Worm (Caenorhabditis elegans) whole organism, late embryonic: ENCODE results near the gene rbm-22.

ENCODE experiments used
- C08G9.2 ChIP-seq: sonication (generic microtip); optimal IDR thresholded peaks from 2 replicates; lab custom pipeline; 2016; ENCODE audit warnings: mild to moderate bottlenecking, missing genetic modification characterization, moderate library complexity, missing compliant biosample characterization
- C38D4.7 ChIP-seq: fragments of 200-800 bp; sonication (Bioruptor generic); optimal IDR thresholded peaks from 2 replicates; lab custom pipeline; 2018; ENCODE audit warnings: mild to moderate bottlenecking, missing genetic modification characterization, moderate library complexity, missing compliant biosample characterization
- F13H6.1 ChIP-seq: sonication (generic microtip); optimal IDR thresholded peaks from 2 replicates; lab custom pipeline; 2016; ENCODE audit warnings: missing genetic modification characterization, missing compliant biosample characterization
- K09A11.1 ChIP-seq: sonication (generic microtip); optimal IDR thresholded peaks from 2 replicates; lab custom pipeline; 2017; ENCODE audit warnings: antibody characterized with exemption, mild to moderate bottlenecking, missing genetic modification characterization, missing compliant biosample characterization; ENCODE audit not compliant: insufficient read depth
- T23F11.4 ChIP-seq: fragments of 200-800 bp; sonication (Bioruptor generic); optimal IDR thresholded peaks from 2 replicates; lab custom pipeline; 2018; ENCODE audit warnings: mild to moderate bottlenecking, missing genetic modification characterization, missing compliant biosample characterization
- Y22D7AL.16 ChIP-seq: sonication (generic microtip); optimal IDR thresholded peaks from 2 replicates; lab custom pipeline; 2016; ENCODE audit warnings: missing genetic modification characterization, missing compliant biosample characterization
- ahr-1 ChIP-seq: sonication (generic microtip); optimal IDR thresholded peaks from 2 replicates; lab custom pipeline; 2016; ENCODE audit warnings: missing genetic modification characterization, missing compliant biosample characterization
- ama-1 ChIP-seq: fragments of 150-350 bp; optimal IDR thresholded peaks from 2 replicates; lab custom pipeline; 2014
- ceh-19 ChIP-seq: fragments of 200-800 bp; sonication (Bioruptor generic); optimal IDR thresholded peaks from 2 replicates; lab custom pipeline; 2018; ENCODE audit warnings: mild to moderate bottlenecking, missing genetic modification characterization, missing compliant biosample characterization
- ceh-2 ChIP-seq: sonication (generic microtip); optimal IDR thresholded peaks from 2 replicates; lab custom pipeline; 2016; ENCODE audit warnings: missing genotype, missing genetic modification characterization, missing compliant biosample characterization
- ceh-22 ChIP-seq: sonication (generic microtip); optimal IDR thresholded peaks from 2 replicates; lab custom pipeline; 2017; ENCODE audit warnings: missing biosample characterization, missing genetic modification characterization
- ceh-24 ChIP-seq: sonication (generic microtip); optimal IDR thresholded peaks from 2 replicates; lab custom pipeline; 2016; ENCODE audit warnings: mild to moderate bottlenecking, missing genetic modification characterization, missing compliant biosample characterization
- ceh-30 ChIP-seq: fragments of 150-350 bp; optimal IDR thresholded peaks from 2 replicates; lab custom pipeline; 2014; ENCODE audit warnings: missing biosample characterization, missing genetic modification characterization
- ceh-31 ChIP-seq: sonication (generic microtip); optimal IDR thresholded peaks from 2 replicates; lab custom pipeline; 2016; ENCODE audit warnings: missing genetic modification characterization, missing compliant biosample characterization
- ceh-34 ChIP-seq: sonication (generic microtip); optimal IDR thresholded peaks from 2 replicates; lab custom pipeline; 2016; ENCODE audit warnings: mild to moderate bottlenecking, missing genetic modification characterization, missing compliant biosample characterization
- ceh-48 ChIP-seq: sonication (generic microtip); optimal IDR thresholded peaks from 2 replicates; lab custom pipeline; 2016; ENCODE audit warnings: missing genetic modification characterization, inconsistent platforms, missing compliant biosample characterization
- ceh-6 ChIP-seq: fragments of 200-800 bp; sonication (Bioruptor generic); optimal IDR thresholded peaks from 2 replicates; lab custom pipeline; 2018; ENCODE audit warnings: mild to moderate bottlenecking, missing genetic modification characterization, missing compliant biosample characterization
- ceh-9 ChIP-seq: sonication (generic microtip); optimal IDR thresholded peaks from 2 replicates; lab custom pipeline; 2016; ENCODE audit warnings: mild to moderate bottlenecking, missing genetic modification characterization, inconsistent platforms, missing compliant biosample characterization
- che-1 ChIP-seq: sonication (generic microtip); optimal IDR thresholded peaks from 2 replicates; lab custom pipeline; 2016; ENCODE audit warnings: mild to moderate bottlenecking, missing genetic modification characterization, missing compliant biosample characterization
- dmd-4 ChIP-seq: sonication (generic microtip); optimal IDR thresholded peaks from 2 replicates; lab custom pipeline; 2016; ENCODE audit warnings: borderline replicate concordance, missing genetic modification characterization, missing compliant biosample characterization
- fax-1 ChIP-seq: sonication (generic microtip); optimal IDR thresholded peaks from 2 replicates; lab custom pipeline; 2016; ENCODE audit warnings: missing genotype, missing genetic modification characterization, missing compliant biosample characterization
- fkh-6 ChIP-seq: sonication (generic microtip); optimal IDR thresholded peaks from 2 replicates; lab custom pipeline; 2016; ENCODE audit warnings: missing genetic modification characterization, missing compliant biosample characterization
- gmeb-2 ChIP-seq: sonication (generic microtip); optimal IDR thresholded peaks from 2 replicates; lab custom pipeline; 2016; ENCODE audit warnings: missing genetic modification characterization, inconsistent platforms, missing compliant biosample characterization
- hlh-30 ChIP-seq: sonication (generic microtip); optimal IDR thresholded peaks from 2 replicates; lab custom pipeline; 2017; ENCODE audit warnings: antibody characterized with exemption, missing genetic modification characterization, missing compliant biosample characterization; ENCODE audit not compliant: insufficient read depth
- hlh-6 ChIP-seq: sonication (generic microtip); optimal IDR thresholded peaks from 2 replicates; lab custom pipeline; 2016; ENCODE audit warnings: missing genotype, missing genetic modification characterization, missing compliant biosample characterization
- hlh-8 ChIP-seq: sonication (generic microtip); optimal IDR thresholded peaks from 2 replicates; lab custom pipeline; 2016; ENCODE audit warnings: missing genotype, missing genetic modification characterization, missing compliant biosample characterization
- lim-6 ChIP-seq: sonication (generic microtip); optimal IDR thresholded peaks from 2 replicates; lab custom pipeline; 2016; ENCODE audit warnings: missing genetic modification characterization, missing compliant biosample characterization
- lin-11 ChIP-seq: fragments of 200-800 bp; sonication (Bioruptor generic); optimal IDR thresholded peaks from 2 replicates; lab custom pipeline; 2018; ENCODE audit warnings: mild to moderate bottlenecking, missing genetic modification characterization, missing compliant biosample characterization
- madf-2 ChIP-seq: sonication (generic microtip); optimal IDR thresholded peaks from 2 replicates; lab custom pipeline; 2017; ENCODE audit warnings: missing genetic modification characterization, missing compliant biosample characterization
- mec-3 ChIP-seq: sonication (generic microtip); optimal IDR thresholded peaks from 2 replicates; lab custom pipeline; 2016; ENCODE audit warnings: borderline replicate concordance, missing genetic modification characterization, missing compliant biosample characterization
- nhr-232 ChIP-seq: sonication (generic microtip); optimal IDR thresholded peaks from 2 replicates; lab custom pipeline; 2016; ENCODE audit warnings: missing genetic modification characterization, missing compliant biosample characterization
- odd-2 ChIP-seq: sonication (generic microtip); optimal IDR thresholded peaks from 2 replicates; lab custom pipeline; 2017; ENCODE audit warnings: antibody characterized with exemption, mild to moderate bottlenecking, missing genetic modification characterization, missing compliant biosample characterization
- pag-3 ChIP-seq: sonication (generic microtip); optimal IDR thresholded peaks from 2 replicates; lab custom pipeline; 2016; ENCODE audit warnings: missing compliant biosample characterization, missing genetic modification characterization, borderline replicate concordance
- pat-9 ChIP-seq: fragments of 200-800 bp; sonication (Bioruptor generic); optimal IDR thresholded peaks from 2 replicates; lab custom pipeline; 2018; ENCODE audit warnings: mild to moderate bottlenecking, missing genetic modification characterization, moderate library complexity, missing compliant biosample characterization
- pax-1 ChIP-seq: fragments of 150-350 bp; optimal IDR thresholded peaks from 2 replicates; lab custom pipeline; 2014; ENCODE audit warnings: missing biosample characterization, missing genetic modification characterization
- pha-4 ChIP-seq: fragments of 150-350 bp; optimal IDR thresholded peaks from 2 replicates; lab custom pipeline; 2018; ENCODE audit warnings: missing biosample characterization, missing genetic modification reagents, missing genetic modification characterization
- pros-1 ChIP-seq: fragments of 150-350 bp; optimal IDR thresholded peaks from 2 replicates; lab custom pipeline; 2014; ENCODE audit warnings: missing biosample characterization, missing genetic modification reagents, missing genetic modification characterization
- ref-2 ChIP-seq: sonication (generic microtip); optimal IDR thresholded peaks from 2 replicates; lab custom pipeline; 2016; ENCODE audit warnings: missing genetic modification characterization, missing compliant biosample characterization
- rnt-1 ChIP-seq: sonication (generic microtip); optimal IDR thresholded peaks from 2 replicates; lab custom pipeline; 2016; ENCODE audit warnings: missing genetic modification characterization, missing compliant biosample characterization
- sdc-2 ChIP-seq: sonication (generic microtip); optimal IDR thresholded peaks from 2 replicates; lab custom pipeline; 2016; ENCODE audit warnings: missing genotype, missing genetic modification characterization, missing compliant biosample characterization
- sox-2 ChIP-seq: fragments of 200-800 bp; sonication (Bioruptor generic); IDR thresholded peaks from 2 replicates; pipeline ENCODE4 v1.3.6; 2022; ENCODE audit warnings: missing genetic modification reagents, missing genetic modification characterization, missing compliant biosample characterization
- tbx-2 ChIP-seq: sonication (generic microtip); optimal IDR thresholded peaks from 2 replicates; lab custom pipeline; 2016; ENCODE audit warnings: missing genetic modification characterization, missing compliant biosample characterization
- tbx-7 ChIP-seq: sonication (generic microtip); optimal IDR thresholded peaks from 2 replicates; lab custom pipeline; 2016; ENCODE audit warnings: missing genotype, missing genetic modification characterization, missing compliant biosample characterization
- ttx-3 ChIP-seq: sonication (generic microtip); optimal IDR thresholded peaks from 2 replicates; lab custom pipeline; 2016; ENCODE audit warnings: missing genetic modification reagents, missing genetic modification characterization, missing compliant biosample characterization
- unc-3 ChIP-seq, 2 experiments: fragments of 200-800 bp in 1 of 2; sonication (Bioruptor generic) in 1 of 2; sonication (generic microtip) in 1 of 2; conservative IDR thresholded peaks in 1 of 2; optimal IDR thresholded peaks in 1 of 2; 2 replicates each; pipeline versions ENCODE4 v1.3.6 to Lab custom; 2016 to 2022; ENCODE audit warnings: missing compliant biosample characterization in 2 of 2, missing genetic modification characterization in 2 of 2, missing genetic modification reagents in 1 of 2
- unc-55 ChIP-seq: sonication (generic microtip); optimal IDR thresholded peaks from 2 replicates; lab custom pipeline; 2017; ENCODE audit warnings: missing biosample characterization, missing genetic modification reagents, missing genetic modification characterization

Gene rbm-22

DNA sequence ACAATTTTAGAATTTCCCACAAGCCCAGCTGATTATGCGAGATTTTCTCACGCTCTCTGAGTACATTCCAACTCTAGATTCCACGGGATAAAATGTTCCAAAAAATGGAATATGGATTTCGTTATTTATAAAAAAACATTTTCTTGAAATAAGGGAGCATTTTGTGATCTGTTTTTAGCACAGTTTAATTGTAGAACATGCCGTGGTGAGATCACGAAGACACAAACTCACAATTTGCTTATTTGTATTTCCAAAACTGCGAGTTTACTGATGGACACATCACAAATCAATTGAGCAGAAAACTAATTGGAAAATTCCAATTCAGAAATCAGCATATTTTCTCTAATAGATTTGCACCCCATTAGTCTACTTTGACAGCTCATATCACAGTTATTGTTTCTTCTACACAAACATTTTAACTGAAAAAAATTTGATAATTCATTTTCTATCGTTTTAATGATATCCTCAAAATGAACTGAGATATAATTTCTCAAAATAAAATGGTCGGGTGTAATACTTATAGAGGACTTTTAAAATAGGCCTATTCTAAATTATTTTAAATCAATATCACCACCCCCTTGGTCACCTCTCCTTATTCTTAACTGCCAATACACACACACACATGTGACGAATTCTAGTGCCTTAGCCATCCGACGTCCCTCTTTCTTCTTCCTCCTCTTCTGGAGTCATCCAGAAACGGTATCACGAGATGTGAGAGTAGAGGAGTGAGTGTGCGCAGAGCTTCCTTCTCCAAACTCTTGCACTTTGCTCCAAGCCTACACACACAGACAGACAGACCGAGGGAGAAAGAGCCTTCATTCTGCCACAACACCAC lies 40.1 kb upstream of the rbm-22 start:
- TF ChIP-seq che-1 (tag; lab: Kevin White, UChicago), result peak; percentile 9
- no peak for TF ChIP-seq lin-11 (tag; lab: Kevin White, UChicago)
- TF ChIP-seq pag-3 (tag; lab: Kevin White, UChicago), result no peak
- peak; percentile 75 for TF ChIP-seq hlh-30
- peak; percentile 17 for TF ChIP-seq ahr-1 (tag; lab: Kevin White, UChicago)

DNA sequence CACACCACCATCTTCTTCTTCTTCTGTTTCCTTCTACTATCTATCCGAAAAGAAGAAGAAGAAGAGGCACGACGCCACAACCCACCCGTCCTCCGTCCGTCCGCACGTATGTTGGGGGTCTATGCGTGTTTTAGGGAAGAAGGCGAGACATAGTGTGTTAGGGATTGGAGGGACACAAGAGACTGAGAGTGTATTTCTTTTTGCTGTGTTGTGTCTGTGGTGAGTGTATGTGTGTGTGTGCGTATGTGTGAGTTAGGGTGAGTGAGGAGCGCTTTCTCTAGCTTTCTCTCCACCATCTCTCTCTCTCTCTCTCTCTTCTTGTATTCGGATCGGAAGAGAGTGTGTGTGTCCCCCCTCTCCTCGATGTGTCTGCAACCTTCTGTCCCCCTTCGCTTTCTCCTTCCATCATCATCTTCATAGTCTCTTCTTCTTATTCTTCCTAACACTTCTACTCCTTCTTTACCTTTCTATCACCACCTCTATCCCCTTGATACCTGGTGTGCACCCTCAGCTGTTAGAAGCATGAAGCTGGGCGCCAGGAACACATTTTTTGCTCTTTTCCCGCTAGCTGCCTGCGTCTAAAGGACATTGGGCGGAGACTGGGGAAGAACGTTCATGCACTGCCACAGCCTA lies 39.4 kb upstream of the rbm-22 start:
- TF ChIP-seq sox-2 (GFP tag; lab: Robert Waterston, UW), result no peak; the same call in 1 of the 2 replicates
- TF ChIP-seq K09A11.1 (tag; lab: Kevin White, UChicago), result peak; percentile 7
- no peak for TF ChIP-seq ceh-9 (tag; lab: Kevin White, UChicago)
- TF ChIP-seq fax-1, result no peak
- TF ChIP-seq Y22D7AL.16 (tag; lab: Kevin White, UChicago), result peak; percentile 28
- TF ChIP-seq F13H6.1 (tag; lab: Kevin White, UChicago), result no peak
- peak; percentile 85 for TF ChIP-seq pros-1
- TF ChIP-seq unc-3 (GFP tag; conservative IDR thresholded peaks at IDR 0.05; lab: Robert Waterston, UW), result peak; percentile 62; the same call in 1 of the 2 replicates
- no peak for TF ChIP-seq unc-3 (tag; optimal IDR thresholded peaks at IDR 0.05; lab: Kevin White, UChicago)
- TF ChIP-seq C08G9.2 (tag; lab: Kevin White, UChicago), result peak; percentile 53
- TF ChIP-seq fkh-6 (tag; lab: Kevin White, UChicago), result peak; percentile 27
- TF ChIP-seq ceh-30 (tag; lab: Kevin White, UChicago), result peak; percentile 21
- TF ChIP-seq ref-2 (tag; lab: Kevin White, UChicago), result peak; percentile 76
- TF ChIP-seq hlh-6 (tag; lab: Kevin White, UChicago), result peak; percentile 56
- TF ChIP-seq lim-6 (tag; lab: Kevin White, UChicago), result no peak
- TF ChIP-seq mec-3, result no peak
- peak; percentile 39 for TF ChIP-seq tbx-7 (tag; lab: Kevin White, UChicago)
- TF ChIP-seq ama-1, result peak; percentile 55
- TF ChIP-seq pha-4, result no peak
- TF ChIP-seq pax-1 (tag; lab: Kevin White, UChicago), result no peak
- TF ChIP-seq pat-9 (tag; lab: Kevin White, UChicago), result no peak
- TF ChIP-seq unc-55 (GFP tag; lab: Kevin White, UChicago), result peak; percentile 33
- TF ChIP-seq odd-2 (tag; lab: Kevin White, UChicago), result no peak
- no peak for TF ChIP-seq ceh-24 (tag; lab: Kevin White, UChicago)
- TF ChIP-seq ceh-31 (tag; lab: Kevin White, UChicago), result peak; percentile 93
- peak; percentile 8 for TF ChIP-seq ceh-19 (GFP tag; lab: Kevin White, UChicago)
- peak; percentile 89 for TF ChIP-seq ceh-34 (tag; lab: Kevin White, UChicago)
- TF ChIP-seq nhr-232 (tag; lab: Kevin White, UChicago), result peak; percentile 38
- TF ChIP-seq rnt-1 (tag; lab: Kevin White, UChicago), result peak; percentile 93
- TF ChIP-seq sdc-2 (tag; lab: Kevin White, UChicago), result peak; percentile 76
- peak; percentile 79 for TF ChIP-seq hlh-8
- peak; percentile 88 for TF ChIP-seq tbx-2 (tag; lab: Kevin White, UChicago)
- TF ChIP-seq dmd-4 (tag; lab: Kevin White, UChicago), result peak; percentile 38
- TF ChIP-seq ceh-48 (tag; lab: Kevin White, UChicago), result no peak
- no peak for TF ChIP-seq ahr-1 (tag; lab: Kevin White, UChicago)
- no peak for TF ChIP-seq lin-11 (tag; lab: Kevin White, UChicago)
- TF ChIP-seq gmeb-2, result peak; percentile 18
- TF ChIP-seq C38D4.7, result no peak
- peak; percentile 1 for TF ChIP-seq che-1 (tag; lab: Kevin White, UChicago)
- peak; percentile 8 for TF ChIP-seq madf-2 (tag; lab: Kevin White, UChicago)
- TF ChIP-seq ttx-3 (tag; lab: Kevin White, UChicago), result peak; percentile 11
- peak; percentile 7 for TF ChIP-seq T23F11.4 (GFP tag; lab: Kevin White, UChicago)
- peak; percentile 8 for TF ChIP-seq pag-3 (tag; lab: Kevin White, UChicago)
- no peak for TF ChIP-seq ceh-2 (tag; lab: Kevin White, UChicago)
- peak; percentile 48 for TF ChIP-seq ceh-6 (GFP tag; lab: Kevin White, UChicago)
- peak; percentile 20 for TF ChIP-seq ceh-22 (tag; lab: Kevin White, UChicago)
